Worm (Caenorhabditis elegans): ENCODE measurements around the gene JC8.7.

Gene JC8.7

DNA sequence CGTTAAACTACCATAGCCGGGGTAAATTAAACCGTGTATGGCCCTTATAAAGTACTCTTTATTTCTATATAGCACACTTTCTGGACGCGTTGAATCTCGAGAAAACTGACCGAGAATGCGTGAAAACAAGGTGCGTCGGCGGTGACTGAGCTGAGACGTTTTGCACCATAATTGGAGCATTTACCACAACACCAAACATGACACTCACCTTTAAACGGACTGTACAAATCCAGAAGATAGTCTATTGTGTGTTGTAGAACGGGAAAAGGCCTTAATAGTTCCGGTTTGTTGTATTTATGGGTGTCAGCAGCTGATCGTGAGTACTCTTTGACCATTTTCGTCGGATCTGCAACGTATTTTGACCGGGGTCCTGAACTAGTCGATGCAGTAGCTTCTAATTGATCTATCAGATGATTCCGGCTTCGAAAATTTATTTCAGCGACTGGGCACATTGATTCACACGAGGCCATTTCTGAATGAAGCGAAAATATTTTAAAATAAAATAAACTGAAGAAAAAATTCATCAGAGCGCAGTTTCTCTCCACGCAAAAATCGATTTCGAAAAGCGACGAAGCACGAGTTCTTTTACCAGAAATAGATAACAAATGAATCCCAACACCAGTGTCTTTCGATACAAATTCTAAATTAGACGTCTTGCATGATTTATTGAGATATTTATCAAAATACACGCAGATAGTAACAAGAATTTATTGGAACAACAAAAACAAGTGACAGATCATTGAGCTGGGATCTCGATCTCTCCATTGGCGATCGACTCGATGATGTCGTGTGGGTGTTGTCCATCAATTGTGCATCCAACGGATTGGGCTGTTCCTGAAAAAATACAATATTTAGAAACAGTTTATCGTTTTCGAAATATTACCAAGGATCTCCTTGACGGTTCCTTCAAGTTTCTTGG is 7.9 kb upstream of the JC8.7 start, which contains the start of gene tag-115 (continued):
- TF ChIP-seq pbrm-1 (GFP tag; IDR thresholded peaks at IDR 0.05), result peak; percentile 73
- TF ChIP-seq efl-1 (GFP tag; optimal IDR thresholded peaks at IDR 0.05), result peak; percentile 6
- TF ChIP-seq tbp1 (GFP tag; optimal IDR thresholded peaks at IDR 0.05), result peak; percentile 69
- TF ChIP-seq dpff-1 (tag; optimal IDR thresholded peaks at IDR 0.05), result no peak
- TF ChIP-seq sea-2 (GFP tag; IDR thresholded peaks at IDR 0.05), result no peak
- peak; percentile 64 for TF ChIP-seq Y95B8A.8 (GFP tag; IDR thresholded peaks at IDR 0.05)
- TF ChIP-seq lsy-27 (tag; optimal IDR thresholded peaks at IDR 0.05; ENCODE audit: borderline replicate concordance, insufficient read depth), result no peak
- no peak for TF ChIP-seq cebp-1 (GFP tag; IDR thresholded peaks at IDR 0.05)
- peak; percentile 51 for TF ChIP-seq cebp-1 (tag; optimal IDR thresholded peaks at IDR 0.05)
- peak; percentile 65 for TF ChIP-seq repo-1 (tag; optimal IDR thresholded peaks at IDR 0.05)
- no peak for TF ChIP-seq B0019.2 (GFP tag; conservative IDR thresholded peaks at IDR 0.05)
- peak; percentile 5 for TF ChIP-seq attf-5 (GFP tag; optimal IDR thresholded peaks at IDR 0.05)
- TF ChIP-seq nfya-2 (GFP tag; IDR thresholded peaks at IDR 0.05), result no peak
- TF ChIP-seq nhr-27 (tag; optimal IDR thresholded peaks at IDR 0.05), result no peak
- 0 out of 2 replicates have a peak, but pooled peaks have one; percentile 18 for TF ChIP-seq hmg-20 (GFP tag; IDR thresholded peaks at IDR 0.05)
- TF ChIP-seq atf-7 (tag; optimal IDR thresholded peaks at IDR 0.05), result peak; percentile 22
- TF ChIP-seq ceh-100 (GFP tag; IDR thresholded peaks at IDR 0.05), result peak; percentile 29; the same call in 1 of the 2 replicates
- no peak for TF ChIP-seq ceh-79 (tag; optimal IDR thresholded peaks at IDR 0.05)
- TF ChIP-seq F49E8.2 (tag; optimal IDR thresholded peaks at IDR 0.05; ENCODE audit: insufficient read depth), result peak; percentile 93
- peak; percentile 80; the same call in 1 of the 2 replicates for TF ChIP-seq F39B2.1 (GFP tag; IDR thresholded peaks at IDR 0.05)
- TF ChIP-seq xnd-1 (tag; optimal IDR thresholded peaks at IDR 0.05), result peak; percentile 54
- TF ChIP-seq B0261.1 (tag; optimal IDR thresholded peaks at IDR 0.05), result peak; percentile 21
- TF ChIP-seq ceh-40 (GFP tag; IDR thresholded peaks at IDR 0.05), result no peak
- peak; percentile 63 for TF ChIP-seq unc-130 (GFP tag; optimal IDR thresholded peaks at IDR 0.05)
- TF ChIP-seq egrh-3 (GFP tag; IDR thresholded peaks at IDR 0.05), result no peak
- TF ChIP-seq ztf-6 (GFP tag; IDR thresholded peaks at IDR 0.05), result no peak
- TF ChIP-seq ztf-18 (tag; optimal IDR thresholded peaks at IDR 0.05), result peak; percentile 16
- TF ChIP-seq hmg-1.2 (GFP tag; IDR thresholded peaks at IDR 0.05), result peak; percentile 44; the same call in 1 of the 2 replicates
- TF ChIP-seq bed-1 (GFP tag; IDR thresholded peaks at IDR 0.05), result 0 out of 2 replicates have a peak, but pooled peaks have one; percentile 15
- peak; percentile 20 for TF ChIP-seq rec-8 (tag; optimal IDR thresholded peaks at IDR 0.05)
- TF ChIP-seq Y79H2A.3 (GFP tag; conservative IDR thresholded peaks at IDR 0.05), result no peak
- TF ChIP-seq dox-1 (GFP tag; IDR thresholded peaks at IDR 0.05), result peak; percentile 75
- TF ChIP-seq cebp-2 (GFP tag; IDR thresholded peaks at IDR 0.05), result peak; percentile 91
- TF ChIP-seq ztf-3 (GFP tag; optimal IDR thresholded peaks at IDR 0.05), result no peak
- no peak for TF ChIP-seq dpl-1 (GFP tag; optimal IDR thresholded peaks at IDR 0.05)
- TF ChIP-seq athp-1 (tag; optimal IDR thresholded peaks at IDR 0.05), result peak; percentile 18
- TF ChIP-seq hsf-1 (GFP tag; IDR thresholded peaks at IDR 0.05), result peak; percentile 69; the same call in 1 of the 2 replicates
- TF ChIP-seq bed-2 (GFP tag; IDR thresholded peaks at IDR 0.05), result no peak
- TF ChIP-seq F37B4.10 (GFP tag; IDR thresholded peaks at IDR 0.05), result no peak
- peak; percentile 82 for TF ChIP-seq nfyb-1 (GFP tag; IDR thresholded peaks at IDR 0.05)
- TF ChIP-seq lin-54 (GFP tag; optimal IDR thresholded peaks at IDR 0.05), result peak; percentile 92
- TF ChIP-seq F57A8.1 (GFP tag; optimal IDR thresholded peaks at IDR 0.05), result no peak
- peak; percentile 41 for TF ChIP-seq mxl-1 (tag; optimal IDR thresholded peaks at IDR 0.05)
- TF ChIP-seq B0035.1 (tag; optimal IDR thresholded peaks at IDR 0.05), result no peak
- TF ChIP-seq ama-1 (optimal IDR thresholded peaks at IDR 0.05), result peak; percentile 23
- TF ChIP-seq ama-1 (GFP tag; optimal IDR thresholded peaks at IDR 0.05), result peak; percentile 86 to 94
- no peak for TF ChIP-seq attf-3 (GFP tag; conservative IDR thresholded peaks at IDR 0.05)
